Fruit fly (Drosophila melanogaster) whole organism, pupa: Measurements from ENCODE around the gene Prosbeta4R2.

Experiments used
- CG10348 ChIP-seq: fragments of 200-800 bp; sonication (Bioruptor generic); IDR thresholded peaks from 2 replicates; pipeline ENCODE4 v1.3.6; 2022; ENCODE audit warnings: missing biosample characterization, missing genetic modification characterization
- CG12605 ChIP-seq: fragments of 200-800 bp; sonication (Bioruptor generic); IDR thresholded peaks from 2 replicates; pipeline ENCODE4 v1.3.6; 2022; ENCODE audit warnings: missing biosample characterization, missing genetic modification characterization
- CG13204 ChIP-seq: fragments of 200-800 bp; sonication (Bioruptor generic); optimal IDR thresholded peaks from 2 replicates; lab custom pipeline; 2018; ENCODE audit warnings: missing biosample characterization, mild to moderate bottlenecking, missing genetic modification characterization, moderate library complexity
- CG14655 ChIP-seq: fragments of 200-800 bp; sonication (Bioruptor generic); optimal IDR thresholded peaks from 3 replicates; lab custom pipeline; 2017; ENCODE audit warnings: mild to moderate bottlenecking, missing biosample characterization, missing genetic modification reagents, missing genetic modification characterization
- CG15710 ChIP-seq: fragments of 200-800 bp; sonication (Bioruptor generic); optimal IDR thresholded peaks from 2 replicates; lab custom pipeline; 2018; ENCODE audit warnings: missing biosample characterization, mild to moderate bottlenecking, missing genetic modification characterization, moderate library complexity
- CG17806 ChIP-seq: fragments of 200-800 bp; sonication (Bioruptor generic); optimal IDR thresholded peaks from 2 replicates; lab custom pipeline; 2018; ENCODE audit warnings: missing biosample characterization, mild to moderate bottlenecking, missing genetic modification characterization, moderate library complexity
- CG32121 ChIP-seq: fragments of 200-800 bp; sonication (Bioruptor generic); IDR thresholded peaks from 2 replicates; pipeline ENCODE4 v1.3.6; 2022; ENCODE audit warnings: missing biosample characterization, missing genetic modification characterization
- CG34367 ChIP-seq: fragments of 200-800 bp; sonication (Bioruptor generic); optimal IDR thresholded peaks from 2 replicates; lab custom pipeline; 2018; ENCODE audit warnings: missing biosample characterization, mild to moderate bottlenecking, missing genetic modification characterization
- CG4496 ChIP-seq: fragments of 200-800 bp; sonication (Bioruptor generic); IDR thresholded peaks from 3 replicates; pipeline ENCODE4 v1.3.6; 2022; ENCODE audit warnings: missing biosample characterization, missing genetic modification characterization
- CG8159 ChIP-seq: fragments of 200-800 bp; sonication (Bioruptor generic); optimal IDR thresholded peaks from 3 replicates; lab custom pipeline; 2018; ENCODE audit warnings: missing biosample characterization, mild to moderate bottlenecking, missing genetic modification characterization, moderate library complexity
- CG8301 ChIP-seq: fragments of 200-800 bp; sonication (Bioruptor generic); optimal IDR thresholded peaks from 2 replicates; lab custom pipeline; 2018; ENCODE audit warnings: missing biosample characterization, mild to moderate bottlenecking, missing genetic modification characterization
- CG9948 ChIP-seq: fragments of 200-800 bp; sonication (Bioruptor generic); optimal IDR thresholded peaks from 2 replicates; lab custom pipeline; 2018; ENCODE audit warnings: missing biosample characterization, mild to moderate bottlenecking, missing genetic modification characterization, moderate library complexity
- D1 ChIP-seq: fragments of 200-800 bp; sonication (Bioruptor generic); optimal IDR thresholded peaks from 2 replicates; lab custom pipeline; 2018; ENCODE audit warnings: missing biosample characterization, mild to moderate bottlenecking, missing genetic modification characterization, moderate library complexity
- EcR ChIP-seq: fragments of 200-800 bp; sonication (Bioruptor generic); optimal IDR thresholded peaks from 3 replicates; lab custom pipeline; 2019; ENCODE audit warnings: missing biosample characterization, missing genetic modification characterization, mild to moderate bottlenecking, moderate library complexity, missing genetic modification reagents
- Ets98B ChIP-seq: fragments of 200-800 bp; sonication (Bioruptor generic); IDR thresholded peaks from 2 replicates; pipeline ENCODE4 v1.3.6; 2022; ENCODE audit warnings: missing biosample characterization, missing genetic modification characterization
- Pif1A ChIP-seq: fragments of 200-800 bp; sonication (Bioruptor generic); optimal IDR thresholded peaks from 3 replicates; lab custom pipeline; 2016; ENCODE audit warnings: missing biosample characterization, missing genetic modification characterization
- Pif1B ChIP-seq: fragments of 200-800 bp; sonication (Bioruptor generic); optimal IDR thresholded peaks from 3 replicates; lab custom pipeline; 2016; ENCODE audit warnings: missing biosample characterization, missing genetic modification characterization
- Snoo ChIP-seq: fragments of 200-800 bp; sonication (Bioruptor generic); optimal IDR thresholded peaks from 3 replicates; lab custom pipeline; 2017; ENCODE audit warnings: missing biosample characterization, mild to moderate bottlenecking, missing genetic modification characterization, inconsistent platforms
- fd96Ca ChIP-seq: fragments of 200-800 bp; sonication (Bioruptor generic); IDR thresholded peaks from 3 replicates; pipeline ENCODE4 v1.3.6; 2022; ENCODE audit warnings: missing biosample characterization, missing genetic modification characterization
- gl ChIP-seq: fragments of 200-800 bp; sonication (Bioruptor generic); optimal IDR thresholded peaks from 2 replicates; lab custom pipeline; 2018; ENCODE audit warnings: missing biosample characterization, mild to moderate bottlenecking, missing genetic modification characterization
- rn ChIP-seq: fragments of 200-800 bp; sonication (Bioruptor generic); IDR thresholded peaks from 2 replicates; pipeline ENCODE4 v1.3.6; 2022; ENCODE audit warnings: missing biosample characterization, missing genetic modification characterization

Gene Prosbeta4R2

DNA sequence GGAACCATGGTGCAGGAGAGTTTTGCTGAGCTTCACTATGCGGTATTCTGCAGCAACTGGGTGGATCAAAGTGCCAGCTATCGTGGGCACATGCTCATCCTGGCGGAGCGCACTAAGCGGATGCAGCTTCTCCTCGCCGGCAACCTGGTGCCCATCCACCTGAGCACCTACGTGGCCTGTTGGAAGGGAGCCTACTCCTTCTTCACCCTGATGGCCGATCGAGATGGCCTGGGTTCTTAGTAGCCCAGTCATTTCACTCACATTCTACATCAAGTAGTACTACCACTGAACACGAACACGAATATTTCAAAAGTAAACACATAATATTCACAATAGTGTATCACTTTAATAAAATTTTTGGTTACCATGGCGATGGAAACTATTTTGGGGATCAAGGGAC, at the start of gene Prosbeta4R2:
TSS of gene Prosbeta4R2 (plus strand) at position 301 of the 400 bp plus-strand sequence.
- no peak for TF ChIP-seq Pif1A (GFP tag; lab: Kevin White, UChicago)
- TF ChIP-seq CG14655 (GFP tag; lab: Kevin White, UChicago): no peak
- no peak for TF ChIP-seq D1 (tag; lab: Kevin White, UChicago)
- no peak for TF ChIP-seq fd96Ca (GFP tag; lab: Robert Waterston, UW)

DNA sequence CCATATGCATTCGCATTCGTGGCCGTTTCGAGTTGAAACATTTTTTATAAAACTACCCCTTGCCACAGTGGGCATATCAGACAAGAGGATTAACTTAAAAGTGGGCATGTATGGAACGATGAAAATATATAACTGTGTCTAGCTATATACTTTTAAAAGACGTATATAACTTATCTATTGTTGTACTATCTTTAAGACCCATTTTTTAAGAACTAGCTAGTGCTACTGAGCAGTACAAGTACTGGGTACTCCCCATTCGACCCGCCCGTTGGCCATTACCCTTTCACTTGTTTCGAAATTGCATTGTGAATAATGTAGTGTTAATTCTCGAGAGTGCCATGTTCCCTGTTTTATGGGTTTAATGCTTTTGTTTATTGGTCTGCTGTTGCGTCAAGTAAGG, 48.5 kb upstream of the Prosbeta4R2 start:
- TF ChIP-seq CG8301 (tag; lab: Kevin White, UChicago): no peak
- TF ChIP-seq CG8159 (tag; lab: Kevin White, UChicago): peak; percentile 35
- TF ChIP-seq CG10348 (GFP tag; lab: Robert Waterston, UW): no peak
- no peak for TF ChIP-seq Pif1A (GFP tag; lab: Kevin White, UChicago)
- TF ChIP-seq CG13204 (GFP tag; lab: Kevin White, UChicago): no peak

DNA sequence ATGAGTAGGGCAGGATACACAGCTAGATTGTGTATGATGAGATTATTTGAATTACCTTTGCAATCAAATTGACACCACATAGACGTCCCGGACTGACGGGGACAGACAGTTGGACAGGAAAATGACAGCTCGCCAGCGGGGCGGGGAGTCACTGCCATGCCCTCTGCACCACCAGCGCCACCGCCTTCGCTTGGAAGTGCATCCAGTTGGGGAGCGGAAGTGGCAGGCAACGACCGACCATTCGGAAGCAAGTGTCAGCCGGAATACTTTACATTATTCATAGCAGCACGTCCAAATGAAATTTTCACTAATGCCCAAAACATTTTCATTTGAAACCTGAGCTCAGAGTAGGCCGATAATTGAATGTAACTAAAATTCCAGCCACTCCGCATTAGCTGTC, 45.5 kb upstream of the Prosbeta4R2 start, which contains the start of gene CG15395:
TSS of gene CG15395 (plus strand) at position 301 of the 400 bp plus-strand sequence.
- no peak for TF ChIP-seq Pif1B (GFP tag; lab: Kevin White, UChicago)
- no peak for TF ChIP-seq Pif1A (GFP tag; lab: Kevin White, UChicago)
- no peak for TF ChIP-seq gl (tag; lab: Kevin White, UChicago)
- TF ChIP-seq CG13204 (GFP tag; lab: Kevin White, UChicago): no peak

- TF ChIP-seq Snoo (no peak), gl (tag; lab: Kevin White, UChicago) (no peak), Pif1A (GFP tag; lab: Kevin White, UChicago) (no peak), CG15710 (no peak), D1 (tag; lab: Kevin White, UChicago) (no peak), fd96Ca (GFP tag; lab: Robert Waterston, UW) (no peak), Ets98B (GFP tag; lab: Robert Waterston, UW) (no peak), rn (GFP tag; lab: Robert Waterston, UW) (no peak)
These were observed 35.3 kb upstream of the Prosbeta4R2 start, which contains the start of gene CG43403 for dm6 chr2L:2619887-2620286. Gene CG43403 (plus strand): TSS chr2L:2620187.

DNA sequence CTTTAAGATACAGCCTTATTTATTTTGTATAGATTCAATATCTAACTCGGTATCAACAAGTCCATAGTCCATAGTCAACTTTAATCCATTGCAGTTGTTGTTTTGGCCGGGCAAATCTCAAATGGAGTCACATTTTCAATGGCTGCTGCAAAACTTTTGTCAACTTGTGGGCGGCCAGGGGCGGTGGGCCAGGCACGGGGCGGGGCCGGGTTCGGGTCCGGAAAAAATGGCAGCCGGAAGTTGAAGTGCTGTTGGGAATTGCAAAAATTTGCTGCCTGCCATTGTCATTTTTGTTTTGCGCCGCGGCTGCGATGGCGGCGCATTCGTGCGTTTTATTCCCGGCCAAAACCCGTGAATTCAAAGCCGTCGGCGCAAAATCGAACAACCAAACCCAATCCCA, 31.2 kb upstream of the Prosbeta4R2 start:
- TF ChIP-seq CG13204 (GFP tag; lab: Kevin White, UChicago) (no peak), fd96Ca (GFP tag; lab: Robert Waterston, UW) (no peak), CG32121 (GFP tag; lab: Robert Waterston, UW) (no peak), Pif1B (GFP tag; lab: Kevin White, UChicago) (no peak), CG8301 (tag; lab: Kevin White, UChicago) (no peak), CG34367 (tag; lab: Kevin White, UChicago) (no peak), CG15710 (no peak), CG4496 (GFP tag; lab: Robert Waterston, UW) (no peak), Snoo (no peak), CG10348 (GFP tag; lab: Robert Waterston, UW) (no peak), CG14655 (GFP tag; lab: Kevin White, UChicago) (no peak), Pif1A (GFP tag; lab: Kevin White, UChicago) (no peak), CG9948 (tag; lab: Kevin White, UChicago) (no peak), EcR (GFP tag; lab: Kevin White, UChicago) (no peak), CG12605 (GFP tag; lab: Robert Waterston, UW) (no peak), rn (GFP tag; lab: Robert Waterston, UW) (no peak), D1 (tag; lab: Kevin White, UChicago) (no peak), Ets98B (GFP tag; lab: Robert Waterston, UW) (no peak), CG17806 (tag; lab: Kevin White, UChicago) (no peak), CG8159 (tag; lab: Kevin White, UChicago) (no peak)

DNA sequence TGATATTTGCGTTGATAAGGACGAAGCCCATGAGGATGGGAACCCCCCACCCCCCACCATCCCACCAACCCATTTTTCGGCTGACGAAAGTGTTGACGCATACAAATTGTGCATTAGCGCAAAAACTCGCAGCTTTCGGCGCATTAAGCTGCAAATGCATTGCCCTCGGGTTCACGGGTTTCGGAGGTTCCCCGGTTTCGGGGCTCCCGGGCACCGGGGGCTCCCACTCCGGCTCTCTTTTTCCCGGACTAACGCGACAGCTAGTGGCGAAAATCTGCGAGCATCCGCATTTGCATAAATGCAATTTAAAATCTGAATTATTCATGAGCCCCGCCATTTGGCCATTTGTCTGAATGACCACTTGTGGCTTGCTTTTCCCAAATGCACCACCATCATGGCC, 27.7 kb upstream of the Prosbeta4R2 start:
- TF ChIP-seq CG32121 (GFP tag; lab: Robert Waterston, UW) (no peak), Snoo (no peak), CG4496 (GFP tag; lab: Robert Waterston, UW) (no peak), CG9948 (tag; lab: Kevin White, UChicago) (no peak), CG12605 (GFP tag; lab: Robert Waterston, UW) (no peak), CG17806 (tag; lab: Kevin White, UChicago) (no peak), D1 (tag; lab: Kevin White, UChicago) (no peak), CG14655 (GFP tag; lab: Kevin White, UChicago) (no peak)

DNA sequence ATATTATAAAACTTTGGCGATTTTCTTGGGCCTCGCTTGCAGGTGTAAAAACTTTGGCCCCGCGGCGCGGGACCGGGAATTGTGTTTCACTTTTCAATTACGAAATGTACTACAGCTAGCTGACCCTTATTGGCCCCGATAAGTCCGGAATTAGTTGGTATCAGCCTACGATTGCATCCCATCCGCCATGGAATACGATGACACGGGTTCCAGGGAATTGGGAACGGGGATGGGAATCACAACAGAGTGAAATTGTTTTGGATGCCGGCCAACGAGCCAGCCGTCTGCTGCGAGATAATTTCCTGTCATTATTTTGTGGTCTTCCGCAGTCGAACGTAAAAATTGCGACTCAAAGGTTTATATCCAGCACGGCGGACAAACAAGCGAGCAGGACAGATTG, 26.4 kb upstream of the Prosbeta4R2 start:
- TF ChIP-seq Pif1B (GFP tag; lab: Kevin White, UChicago) (no peak), CG17806 (tag; lab: Kevin White, UChicago) (no peak), CG15710 (no peak), fd96Ca (GFP tag; lab: Robert Waterston, UW) (no peak), D1 (tag; lab: Kevin White, UChicago) (no peak), CG4496 (GFP tag; lab: Robert Waterston, UW) (no peak), gl (tag; lab: Kevin White, UChicago) (no peak), rn (GFP tag; lab: Robert Waterston, UW) (no peak), Snoo (no peak), CG13204 (GFP tag; lab: Kevin White, UChicago) (no peak), Ets98B (GFP tag; lab: Robert Waterston, UW) (no peak), CG12605 (GFP tag; lab: Robert Waterston, UW) (no peak), CG8301 (tag; lab: Kevin White, UChicago) (no peak), CG34367 (tag; lab: Kevin White, UChicago) (no peak), CG10348 (GFP tag; lab: Robert Waterston, UW) (no peak), CG14655 (GFP tag; lab: Kevin White, UChicago) (no peak)
